Fruit fly (Drosophila melanogaster) whole organism, embryonic: ENCODE data around the gene beta4GalNAcTB.

Experiments used
- Atf3 ChIP-seq: fragments of 200-800 bp; sonication (Bioruptor generic); optimal IDR thresholded peaks from 3 replicates; lab custom pipeline; 2016; ENCODE audit warnings: missing biosample characterization, missing genetic modification characterization
- Awh ChIP-seq: fragments of 200-800 bp; sonication (Bioruptor generic); IDR thresholded peaks from 2 replicates; pipeline ENCODE4, ENCODE4 v1.3.6; 2022; ENCODE audit warnings: missing biosample characterization, missing genetic modification characterization
- B-H1 ChIP-seq: fragments of 200-800 bp; sonication (Bioruptor generic); IDR thresholded peaks from 3 replicates; pipeline ENCODE4 v1.3.6; 2022; ENCODE audit warnings: missing biosample characterization, missing genetic modification characterization
- Bteb2 ChIP-seq: fragments of 200-800 bp; sonication (Bioruptor generic); optimal IDR thresholded peaks from 2 replicates; lab custom pipeline; 2016; ENCODE audit warnings: missing biosample characterization, missing genetic modification characterization
- CG10366 ChIP-seq: fragments of 200-800 bp; sonication (Bioruptor generic); IDR thresholded peaks from 2 replicates; pipeline ENCODE4 v1.3.6; 2022; ENCODE audit warnings: missing biosample characterization, missing genetic modification characterization
- CG10462 ChIP-seq: fragments of 200-800 bp; sonication (Bioruptor generic); optimal IDR thresholded peaks from 2 replicates; lab custom pipeline; 2016; ENCODE audit warnings: missing biosample characterization, missing genetic modification characterization
- CG1233 ChIP-seq: fragments of 200-800 bp; sonication (Bioruptor generic); optimal IDR thresholded peaks from 4 replicates; lab custom pipeline; 2018; ENCODE audit warnings: missing biosample characterization, mild to moderate bottlenecking, missing genetic modification characterization
- CG13775 ChIP-seq: fragments of 200-800 bp; sonication (Bioruptor generic); optimal IDR thresholded peaks from 3 replicates; lab custom pipeline; 2017; ENCODE audit warnings: missing biosample characterization, mild to moderate bottlenecking, missing genetic modification characterization
- CG14050 ChIP-seq: fragments of 200-800 bp; sonication (Bioruptor generic); IDR thresholded peaks from 3 replicates; pipeline ENCODE4 v1.3.6; 2022; ENCODE audit warnings: missing biosample characterization, missing genetic modification characterization
- CG15696 ChIP-seq: fragments of 200-800 bp; sonication (Bioruptor generic); optimal IDR thresholded peaks from 2 replicates; lab custom pipeline; 2019; ENCODE audit warnings: missing biosample characterization, mild to moderate bottlenecking, missing genetic modification characterization, moderate library complexity
- CG1603 ChIP-seq: fragments of 200-800 bp; sonication (Bioruptor generic); optimal IDR thresholded peaks from 2 replicates; lab custom pipeline; 2019; ENCODE audit warnings: missing biosample characterization, mild to moderate bottlenecking, missing genetic modification characterization, moderate library complexity
- CG17612 ChIP-seq: fragments of 200-800 bp; sonication (Bioruptor generic); IDR thresholded peaks from 2 replicates; pipeline ENCODE4 v1.3.6; 2022; ENCODE audit warnings: missing biosample characterization, missing genetic modification characterization
- CG17912 ChIP-seq: fragments of 200-800 bp; sonication (Bioruptor generic); optimal IDR thresholded peaks from 2 replicates; lab custom pipeline; 2018; ENCODE audit warnings: missing biosample characterization, mild to moderate bottlenecking, missing genetic modification characterization
- CG1832 ChIP-seq: fragments of 200-800 bp; sonication (Bioruptor generic); optimal IDR thresholded peaks from 2 replicates; lab custom pipeline; 2017; ENCODE audit warnings: missing biosample characterization, mild to moderate bottlenecking, missing genetic modification characterization, inconsistent platforms
- CG18599 ChIP-seq: fragments of 200-800 bp; sonication (Bioruptor generic); optimal IDR thresholded peaks from 3 replicates; lab custom pipeline; 2017; ENCODE audit warnings: missing biosample characterization, missing genetic modification characterization, mild to moderate bottlenecking, moderate library complexity, missing genetic modification reagents
- CG3065 ChIP-seq: fragments of 200-800 bp; sonication (Bioruptor generic); optimal IDR thresholded peaks from 2 replicates; lab custom pipeline; 2016; ENCODE audit warnings: missing biosample characterization, missing genetic modification characterization
- CG31441 ChIP-seq: fragments of 200-800 bp; sonication (Bioruptor generic); IDR thresholded peaks from 2 replicates; pipeline ENCODE4 v1.3.6; 2022; ENCODE audit warnings: missing biosample characterization, missing genetic modification characterization
- CG33557 ChIP-seq: fragments of 200-800 bp; sonication (Bioruptor generic); optimal IDR thresholded peaks from 2 replicates; lab custom pipeline; 2019; ENCODE audit warnings: missing biosample characterization, mild to moderate bottlenecking, missing genetic modification characterization, moderate library complexity
- CG3847 ChIP-seq: fragments of 200-800 bp; sonication (Bioruptor generic); IDR thresholded peaks from 2 replicates; pipeline ENCODE4 v1.3.6; 2022; ENCODE audit warnings: missing biosample characterization, missing genetic modification characterization
- CG3995 ChIP-seq: fragments of 200-800 bp; sonication (Bioruptor generic); optimal IDR thresholded peaks from 3 replicates; lab custom pipeline; 2016; ENCODE audit warnings: missing biosample characterization, missing genetic modification characterization
- CG4707 ChIP-seq: fragments of 200-800 bp; sonication (Bioruptor generic); optimal IDR thresholded peaks from 2 replicates; lab custom pipeline; 2018; ENCODE audit warnings: missing biosample characterization, mild to moderate bottlenecking, missing genetic modification characterization, moderate library complexity
- CG8924 ChIP-seq: fragments of 200-800 bp; optimal IDR thresholded peaks from 3 replicates; lab custom pipeline; 2019; ENCODE audit warnings: missing biosample characterization, mild to moderate bottlenecking, missing genetic modification characterization, moderate library complexity
- CG9215 ChIP-seq: fragments of 200-800 bp; sonication (Bioruptor generic); IDR thresholded peaks from 2 replicates; pipeline ENCODE4 v1.3.6; 2022; ENCODE audit warnings: missing biosample characterization, missing genetic modification characterization
- Dad ChIP-seq: fragments of 200-800 bp; sonication (Bioruptor generic); optimal IDR thresholded peaks from 3 replicates; lab custom pipeline; 2016; ENCODE audit warnings: missing biosample characterization, missing genetic modification characterization
- ERR ChIP-seq: fragments of 200-800 bp; sonication (Bioruptor generic); optimal IDR thresholded peaks from 2 replicates; lab custom pipeline; 2016; ENCODE audit warnings: missing biosample characterization, missing genetic modification characterization
- Hr3 ChIP-seq: fragments of 200-800 bp; sonication (Bioruptor generic); optimal IDR thresholded peaks from 3 replicates; lab custom pipeline; 2016; ENCODE audit warnings: missing biosample characterization, missing genetic modification characterization
- Hsf ChIP-seq: fragments of 200-800 bp; sonication (Bioruptor generic); optimal IDR thresholded peaks from 3 replicates; lab custom pipeline; 2016; ENCODE audit warnings: missing biosample characterization, missing genetic modification characterization
- Lhr ChIP-seq: fragments of 200-800 bp; sonication (Bioruptor generic); optimal IDR thresholded peaks from 3 replicates; lab custom pipeline; 2017; ENCODE audit warnings: mild to moderate bottlenecking, missing biosample characterization, missing genetic modification reagents, missing genetic modification characterization
- Opbp ChIP-seq: fragments of 200-800 bp; sonication (Bioruptor generic); IDR thresholded peaks from 3 replicates; pipeline ENCODE4 v1.3.6; 2022; ENCODE audit warnings: missing biosample characterization, missing genetic modification characterization; ENCODE audit not compliant: partially characterized antibody
- Taf1 ChIP-seq: fragments of 200-800 bp; sonication (Bioruptor generic); IDR thresholded peaks from 2 replicates; pipeline ENCODE4 v1.3.6; 2022; ENCODE audit warnings: missing biosample characterization, missing genetic modification characterization
- Trl ChIP-seq, 3 experiments: fragments of >200 bp in 2 of 3; fragments of 200-800 bp in 1 of 3; sonication (Bioruptor generic) in 1 of 3; optimal IDR thresholded peaks; 2 replicates in 1 of 3; 3 replicates in 2 of 3; lab custom pipeline; 2016 to 2017; ENCODE audit warnings: missing biosample characterization in 1 of 3, missing genetic modification characterization in 1 of 3
- corto ChIP-seq: fragments of 200-800 bp; sonication (Bioruptor generic); optimal IDR thresholded peaks from 2 replicates; lab custom pipeline; 2016; ENCODE audit warnings: missing biosample characterization, mild to moderate bottlenecking, missing genetic modification characterization, moderate library complexity
- dan ChIP-seq: fragments of 200-800 bp; sonication (Bioruptor generic); IDR thresholded peaks from 2 replicates; pipeline ENCODE4 v1.3.6; 2022; ENCODE audit warnings: missing biosample characterization, missing genetic modification characterization
- dati ChIP-seq: fragments of 200-800 bp; sonication (Bioruptor generic); IDR thresholded peaks from 2 replicates; pipeline ENCODE4 v1.3.6; 2022; ENCODE audit warnings: missing biosample characterization, missing genetic modification characterization
- dpn ChIP-seq, 2 experiments: fragments of 200-800 bp; sonication (Bioruptor generic); optimal IDR thresholded peaks; 3 replicates each; lab custom pipeline; 2016; ENCODE audit warnings: missing biosample characterization in 2 of 2, missing genetic modification characterization in 2 of 2
- eve ChIP-seq, 2 experiments: fragments of >200 bp; optimal IDR thresholded peaks; 2 replicates each; lab custom pipeline; 2017; ENCODE audit warnings: missing biosample characterization in 2 of 2, missing genetic modification characterization in 2 of 2
- eyg ChIP-seq: fragments of 200-800 bp; sonication (Bioruptor generic); optimal IDR thresholded peaks from 3 replicates; lab custom pipeline; 2016; ENCODE audit warnings: missing biosample characterization, missing genetic modification characterization
- gfzf ChIP-seq: fragments of 200-800 bp; sonication (Bioruptor generic); optimal IDR thresholded peaks from 2 replicates; lab custom pipeline; 2016; ENCODE audit warnings: missing biosample characterization, mild to moderate bottlenecking, missing genetic modification characterization, moderate library complexity
- hbn ChIP-seq: fragments of 200-800 bp; sonication (Bioruptor generic); IDR thresholded peaks from 2 replicates; pipeline ENCODE4 v1.3.6; 2022; ENCODE audit warnings: missing biosample characterization, missing genetic modification characterization; ENCODE audit not compliant: partially characterized antibody
- her ChIP-seq: fragments of 200-800 bp; sonication (Bioruptor generic); optimal IDR thresholded peaks from 2 replicates; lab custom pipeline; 2016; ENCODE audit warnings: missing biosample characterization, missing genetic modification characterization
- inv ChIP-seq: fragments of 200-800 bp; sonication (Bioruptor generic); IDR thresholded peaks from 2 replicates; pipeline ENCODE4 v1.3.6; 2022; ENCODE audit warnings: missing biosample characterization, missing genetic modification characterization; ENCODE audit not compliant: partially characterized antibody
- jing ChIP-seq: fragments of 200-800 bp; sonication (Bioruptor generic); optimal IDR thresholded peaks from 2 replicates; lab custom pipeline; 2018; ENCODE audit warnings: missing biosample characterization, mild to moderate bottlenecking, missing genetic modification characterization
- lov ChIP-seq, 2 experiments: fragments of 200-800 bp in 1 of 2; fragments of >200 bp in 1 of 2; sonication (Bioruptor generic) in 1 of 2; IDR thresholded peaks in 1 of 2; optimal IDR thresholded peaks in 1 of 2; 2 replicates in 1 of 2; 3 replicates in 1 of 2; pipeline versions ENCODE4 v1.3.6 to Lab custom; 2017 to 2022; ENCODE audit warnings: missing biosample characterization in 1 of 2, missing genetic modification characterization in 1 of 2
- luna ChIP-seq: fragments of 200-800 bp; sonication (Bioruptor generic); optimal IDR thresholded peaks from 2 replicates; lab custom pipeline; 2016; ENCODE audit warnings: missing biosample characterization, missing genetic modification characterization
- mam ChIP-seq: fragments of 200-800 bp; sonication (Bioruptor generic); optimal IDR thresholded peaks from 3 replicates; lab custom pipeline; 2016; ENCODE audit warnings: missing biosample characterization, missing genetic modification characterization
- slou ChIP-seq: fragments of 200-800 bp; sonication (Bioruptor generic); optimal IDR thresholded peaks from 3 replicates; lab custom pipeline; 2016; ENCODE audit warnings: missing biosample characterization, missing genetic modification characterization
- slp2 ChIP-seq: fragments of 200-800 bp; sonication (Bioruptor generic); optimal IDR thresholded peaks from 2 replicates; lab custom pipeline; 2016; ENCODE audit warnings: missing biosample characterization, missing genetic modification characterization
- sqz ChIP-seq: fragments of 200-800 bp; sonication (Bioruptor generic); optimal IDR thresholded peaks from 3 replicates; lab custom pipeline; 2018; ENCODE audit warnings: missing biosample characterization, mild to moderate bottlenecking, missing genetic modification characterization
- toy ChIP-seq: fragments of 200-800 bp; sonication (Bioruptor generic); IDR thresholded peaks from 2 replicates; pipeline ENCODE4 v1.3.6; 2022; ENCODE audit warnings: missing biosample characterization, missing genetic modification characterization
- tup ChIP-seq: fragments of 200-800 bp; sonication (Bioruptor generic); optimal IDR thresholded peaks from 2 replicates; lab custom pipeline; 2016; ENCODE audit warnings: missing biosample characterization, mild to moderate bottlenecking, missing genetic modification characterization, moderate library complexity

The beta4GalNAcTB gene

dm6 chr3R:29074001-29074609, 40.3 kb upstream of the beta4GalNAcTB start:
- TF ChIP-seq tup (no peak), CG33557 (GFP tag; lab: Kevin White, UChicago) (peak; percentile 27), CG4707 (GFP tag; lab: Kevin White, UChicago) (no peak), hbn (GFP tag; lab: Robert Waterston, UW) (no peak), Atf3 (no peak), CG10366 (GFP tag; lab: Robert Waterston, UW) (no peak), CG31441 (GFP tag; lab: Robert Waterston, UW) (no peak), slou (no peak), Awh (GFP tag; lab: Robert Waterston, UW) (no peak), mam (GFP tag; lab: Kevin White, UChicago) (no peak), toy (no peak), CG14050 (GFP tag; lab: Robert Waterston, UW) (no peak), CG17912 (GFP tag; lab: Kevin White, UChicago) (no peak), Trl (optimal IDR thresholded peaks at IDR 0.05; lab: Kevin White, UChicago) (peak; percentile 51 to 84), Trl (GFP tag; optimal IDR thresholded peaks at IDR 0.05; lab: Kevin White, UChicago) (no peak), B-H1 (GFP tag; lab: Robert Waterston, UW) (no peak), corto (GFP tag; lab: Kevin White, UChicago) (no peak), CG3065 (GFP tag; lab: Kevin White, UChicago) (no peak), eyg (GFP tag; lab: Kevin White, UChicago) (no peak), jing (GFP tag; lab: Kevin White, UChicago) (no peak), ERR (GFP tag; lab: Kevin White, UChicago) (no peak), CG10462 (GFP tag; lab: Kevin White, UChicago) (no peak), eve (GFP tag; optimal IDR thresholded peaks at IDR 0.05; lab: Kevin White, UChicago) (no peak), CG9215 (GFP tag; lab: Robert Waterston, UW) (no peak), luna (GFP tag; lab: Kevin White, UChicago) (no peak), CG3995 (GFP tag; lab: Kevin White, UChicago) (no peak), inv (no peak), Dad (GFP tag; lab: Kevin White, UChicago) (no peak), CG17612 (GFP tag; lab: Robert Waterston, UW) (no peak), CG15696 (tag; lab: Kevin White, UChicago) (peak; percentile 19), Opbp (GFP tag; lab: Robert Waterston, UW) (no peak), lov (optimal IDR thresholded peaks at IDR 0.05; lab: Kevin White, UChicago) (no peak), lov (GFP tag; IDR thresholded peaks at IDR 0.05; lab: Robert Waterston, UW) (0 out of 3 replicates have a peak, but pooled peaks have one; percentile 55), sqz (GFP tag; lab: Kevin White, UChicago) (peak; percentile 23), dan (GFP tag; lab: Robert Waterston, UW) (no peak), dpn (GFP tag; optimal IDR thresholded peaks at IDR 0.05; lab: Kevin White, UChicago) (no peak), gfzf (GFP tag; lab: Kevin White, UChicago) (no peak), dati (no peak), slp2 (GFP tag; lab: Kevin White, UChicago) (no peak), Hsf (GFP tag; lab: Kevin White, UChicago) (no peak), CG3847 (no peak), CG18599 (peak; percentile 18), Taf1 (GFP tag; lab: Robert Waterston, UW) (no peak), CG1832 (GFP tag; lab: Kevin White, UChicago) (peak; percentile 37), CG1233 (GFP tag; lab: Kevin White, UChicago) (no peak), her (no peak), Lhr (GFP tag; lab: Kevin White, UChicago) (no peak), CG13775 (GFP tag; lab: Kevin White, UChicago) (no peak), Hr3 (GFP tag; lab: Kevin White, UChicago) (no peak), Bteb2 (no peak), CG1603 (tag; lab: Kevin White, UChicago) (no peak), CG8924 (peak; percentile 29)
